Worm (Caenorhabditis elegans): ENCODE measurements around the gene F37B4.15.

- no peak for TF ChIP-seq elt-3 (tag; optimal IDR thresholded peaks at IDR 0.05)
- no peak for TF ChIP-seq unc-120 (tag; optimal IDR thresholded peaks at IDR 0.05; ENCODE audit: poor library complexity, severe bottlenecking)
- TF ChIP-seq ztf-11 (tag; optimal IDR thresholded peaks at IDR 0.05), result no peak
- TF ChIP-seq blmp-1 (tag; optimal IDR thresholded peaks at IDR 0.05), result no peak
- no peak for TF ChIP-seq ces-1 (GFP tag; optimal IDR thresholded peaks at IDR 0.05)
- no peak for TF ChIP-seq unc-39 (tag; optimal IDR thresholded peaks at IDR 0.05)
- TF ChIP-seq sptf-1 (tag; optimal IDR thresholded peaks at IDR 0.05), result no peak
- no peak for TF ChIP-seq lin-13 (tag; optimal IDR thresholded peaks at IDR 0.05)
- TF ChIP-seq snpc-4 (tag; optimal IDR thresholded peaks at IDR 0.05), result no peak
- TF ChIP-seq lsy-2 (tag; optimal IDR thresholded peaks at IDR 0.05), result no peak
- no peak for TF ChIP-seq nhr-28 (tag; optimal IDR thresholded peaks at IDR 0.05)
- no peak for TF ChIP-seq bed-3 (GFP tag; optimal IDR thresholded peaks at IDR 0.05)
Observed at ce11 chrV:2877509-2877908, 14.5 kb upstream of the F37B4.15 start, which contains the start of gene F37B4.10.

Data from whole organism, mixed stage, embryonic.